Fruit fly (Drosophila melanogaster) whole organism, embryonic: ENCODE results near the gene Dbp21E2.
A peak's percentile ranks its signal among the peaks of the same experiment; 100 is the strongest.

Source experiments
- ATbp ChIP-seq: fragments of 200-800 bp; sonication (Bioruptor generic); optimal IDR thresholded peaks from 2 replicates; lab custom pipeline; 2017; ENCODE audit warnings: missing biosample characterization, mild to moderate bottlenecking, missing genetic modification characterization, missing genetic modification reagents
- Abd-B ChIP-seq: fragments of 200-800 bp; sonication (Bioruptor generic); optimal IDR thresholded peaks from 2 replicates; lab custom pipeline; 2018; ENCODE audit warnings: missing biosample characterization, mild to moderate bottlenecking, missing genetic modification characterization, moderate library complexity
- Atf6 ChIP-seq: fragments of 200-800 bp; sonication (Bioruptor generic); IDR thresholded peaks from 2 replicates; pipeline ENCODE4 v1.3.6; 2022; ENCODE audit warnings: missing biosample characterization, missing genetic modification characterization
- Awh ChIP-seq: fragments of 200-800 bp; sonication (Bioruptor generic); IDR thresholded peaks from 2 replicates; pipeline ENCODE4, ENCODE4 v1.3.6; 2022; ENCODE audit warnings: missing biosample characterization, missing genetic modification characterization
- CG10209 ChIP-seq: fragments of 200-800 bp; sonication (Bioruptor generic); optimal IDR thresholded peaks from 3 replicates; lab custom pipeline; 2017; ENCODE audit warnings: missing biosample characterization, mild to moderate bottlenecking, missing genetic modification characterization, missing genetic modification reagents
- CG10274 ChIP-seq: fragments of 200-800 bp; sonication (Bioruptor generic); optimal IDR thresholded peaks from 3 replicates; lab custom pipeline; 2017; ENCODE audit warnings: missing biosample characterization, mild to moderate bottlenecking, missing genetic modification characterization
- CG10979 ChIP-seq: fragments of 200-800 bp; sonication (Bioruptor generic); optimal IDR thresholded peaks from 2 replicates; lab custom pipeline; 2018; ENCODE audit warnings: missing biosample characterization, mild to moderate bottlenecking, missing genetic modification characterization, moderate library complexity
- CG11456 ChIP-seq: fragments of 200-800 bp; sonication (Bioruptor generic); IDR thresholded peaks from 3 replicates; pipeline ENCODE4 v1.3.6; 2022; ENCODE audit warnings: missing biosample characterization, missing genetic modification characterization
- CG12071 ChIP-seq: fragments of 200-800 bp; sonication (Bioruptor generic); optimal IDR thresholded peaks from 3 replicates; lab custom pipeline; 2018; ENCODE audit warnings: missing biosample characterization, mild to moderate bottlenecking, missing genetic modification characterization
- CG12299 ChIP-seq: fragments of 200-800 bp; sonication (Bioruptor generic); optimal IDR thresholded peaks from 2 replicates; lab custom pipeline; 2018; ENCODE audit warnings: missing biosample characterization, mild to moderate bottlenecking, missing genetic modification characterization
- CG13123 ChIP-seq: fragments of 200-800 bp; sonication (Bioruptor generic); optimal IDR thresholded peaks from 2 replicates; lab custom pipeline; 2016; ENCODE audit warnings: missing biosample characterization, missing genetic modification characterization
- CG13624 ChIP-seq: fragments of 200-800 bp; sonication (Bioruptor generic); optimal IDR thresholded peaks from 2 replicates; lab custom pipeline; 2016; ENCODE audit warnings: missing biosample characterization, missing genetic modification characterization
- CG13894 ChIP-seq: fragments of 200-800 bp; sonication (Bioruptor generic); optimal IDR thresholded peaks from 3 replicates; lab custom pipeline; 2018; ENCODE audit warnings: missing biosample characterization, mild to moderate bottlenecking, missing genetic modification characterization, moderate library complexity
- CG15514 ChIP-seq: fragments of 200-800 bp; sonication (Bioruptor generic); optimal IDR thresholded peaks from 3 replicates; lab custom pipeline; 2017; ENCODE audit warnings: missing biosample characterization, missing genetic modification characterization, mild to moderate bottlenecking, moderate library complexity, missing genetic modification reagents
- CG15601 ChIP-seq: fragments of 200-800 bp; sonication (Bioruptor generic); optimal IDR thresholded peaks from 3 replicates; lab custom pipeline; 2019; ENCODE audit warnings: missing biosample characterization, mild to moderate bottlenecking, missing genetic modification characterization, moderate library complexity
- CG18476 ChIP-seq: fragments of 200-800 bp; sonication (Bioruptor generic); optimal IDR thresholded peaks from 2 replicates; lab custom pipeline; 2016; ENCODE audit warnings: missing biosample characterization, mild to moderate bottlenecking, missing genetic modification characterization
- CG2129 ChIP-seq: fragments of 200-800 bp; sonication (Bioruptor generic); IDR thresholded peaks from 2 replicates; pipeline ENCODE4 v1.3.6; 2022; ENCODE audit warnings: missing biosample characterization, missing genetic modification characterization; ENCODE audit not compliant: partially characterized antibody
- CG2712 ChIP-seq: fragments of 200-800 bp; optimal IDR thresholded peaks from 3 replicates; lab custom pipeline; 2019; ENCODE audit warnings: missing biosample characterization, mild to moderate bottlenecking, missing genetic modification characterization, moderate library complexity
- CG2889 ChIP-seq: fragments of 200-800 bp; sonication (Bioruptor generic); IDR thresholded peaks from 3 replicates; pipeline ENCODE4 v1.3.6; 2022; ENCODE audit warnings: missing biosample characterization, missing genetic modification characterization
- CG30403 ChIP-seq: fragments of 200-800 bp; sonication (Bioruptor generic); optimal IDR thresholded peaks from 3 replicates; lab custom pipeline; 2016; ENCODE audit warnings: missing biosample characterization, missing genetic modification characterization
- CG32532 ChIP-seq: fragments of 200-800 bp; sonication (Bioruptor generic); IDR thresholded peaks from 2 replicates; pipeline ENCODE4 v1.3.6; 2022; ENCODE audit warnings: missing biosample characterization, missing genetic modification characterization
- CG7786 ChIP-seq: fragments of 200-800 bp; sonication (Bioruptor generic); optimal IDR thresholded peaks from 2 replicates; lab custom pipeline; 2016; ENCODE audit warnings: missing biosample characterization, missing genetic modification characterization
- CG9876 ChIP-seq: fragments of 200-800 bp; sonication (Bioruptor generic); optimal IDR thresholded peaks from 2 replicates; lab custom pipeline; 2016; ENCODE audit warnings: missing biosample characterization, missing genetic modification characterization
- CrebB ChIP-seq: fragments of 200-800 bp; sonication (Bioruptor generic); optimal IDR thresholded peaks from 3 replicates; lab custom pipeline; 2018; ENCODE audit warnings: missing biosample characterization, mild to moderate bottlenecking, missing genetic modification characterization
- ERR ChIP-seq: fragments of 200-800 bp; sonication (Bioruptor generic); optimal IDR thresholded peaks from 2 replicates; lab custom pipeline; 2016; ENCODE audit warnings: missing biosample characterization, missing genetic modification characterization
- H2.0 ChIP-seq: fragments of 200-800 bp; sonication (Bioruptor generic); IDR thresholded peaks from 2 replicates; pipeline ENCODE4 v1.3.6; 2022; ENCODE audit warnings: missing biosample characterization, missing genetic modification characterization
- HLHmδ ChIP-seq: fragments of 200-800 bp; sonication (Bioruptor generic); optimal IDR thresholded peaks from 2 replicates; lab custom pipeline; 2018; ENCODE audit warnings: missing biosample characterization, mild to moderate bottlenecking, missing genetic modification characterization, moderate library complexity
- Hr3 ChIP-seq: fragments of 200-800 bp; sonication (Bioruptor generic); optimal IDR thresholded peaks from 3 replicates; lab custom pipeline; 2016; ENCODE audit warnings: missing biosample characterization, missing genetic modification characterization
- Lpt ChIP-seq: fragments of >200 bp; optimal IDR thresholded peaks from 2 replicates; lab custom pipeline; 2018; ENCODE audit warnings: missing biosample characterization, missing genetic modification characterization
- Med ChIP-seq: fragments of 200-800 bp; sonication (Bioruptor generic); peaks from one replicate; lab custom pipeline; 2016; ENCODE audit warnings: missing biosample characterization, missing genetic modification characterization, mild to moderate bottlenecking, inconsistent platforms, moderate library complexity
- Nf-YA ChIP-seq: fragments of 200-800 bp; sonication (Bioruptor generic); IDR thresholded peaks from 2 replicates; pipeline ENCODE4 v1.3.6; 2022; ENCODE audit warnings: missing biosample characterization, missing genetic modification characterization
- Pdp1 ChIP-seq, 2 experiments: fragments of 200-800 bp; sonication (Bioruptor generic); optimal IDR thresholded peaks; 3 replicates each; lab custom pipeline; 2016; ENCODE audit warnings: missing biosample characterization in 2 of 2, missing genetic modification characterization in 2 of 2, mild to moderate bottlenecking in 1 of 2, moderate library complexity in 1 of 2
- YL-1 ChIP-seq: fragments of 200-800 bp; sonication (Bioruptor generic); optimal IDR thresholded peaks from 3 replicates; lab custom pipeline; 2017; ENCODE audit warnings: missing biosample characterization, mild to moderate bottlenecking, missing genetic modification characterization
- aop ChIP-seq: fragments of 200-800 bp; sonication (Bioruptor generic); IDR thresholded peaks from 2 replicates; pipeline ENCODE4 v1.3.6; 2022; ENCODE audit warnings: missing biosample characterization, missing genetic modification characterization
- cg ChIP-seq: fragments of 200-800 bp; sonication (Bioruptor generic); optimal IDR thresholded peaks from 3 replicates; lab custom pipeline; 2019; ENCODE audit warnings: missing biosample characterization, mild to moderate bottlenecking, missing genetic modification characterization, moderate library complexity
- dmrt99B ChIP-seq: fragments of 200-800 bp; sonication (Bioruptor generic); optimal IDR thresholded peaks from 2 replicates; lab custom pipeline; 2018; ENCODE audit warnings: missing biosample characterization, mild to moderate bottlenecking, missing genetic modification characterization, moderate library complexity
- gce ChIP-seq: fragments of 200-800 bp; sonication (Bioruptor generic); IDR thresholded peaks from 3 replicates; pipeline ENCODE4 v1.3.6; 2022; ENCODE audit warnings: missing biosample characterization, missing genetic modification characterization
- luna ChIP-seq: fragments of 200-800 bp; sonication (Bioruptor generic); optimal IDR thresholded peaks from 2 replicates; lab custom pipeline; 2016; ENCODE audit warnings: missing biosample characterization, missing genetic modification characterization
- oc ChIP-seq: fragments of 200-800 bp; sonication (Bioruptor generic); optimal IDR thresholded peaks from 2 replicates; lab custom pipeline; 2018; ENCODE audit warnings: missing biosample characterization, mild to moderate bottlenecking, missing genetic modification characterization, moderate library complexity
- onecut ChIP-seq: fragments of 200-800 bp; sonication (Bioruptor generic); IDR thresholded peaks from 2 replicates; pipeline ENCODE4 v1.3.6; 2022; ENCODE audit warnings: missing biosample characterization, missing genetic modification characterization
- psq ChIP-seq: fragments of 200-800 bp; sonication (Bioruptor generic); optimal IDR thresholded peaks from 2 replicates; lab custom pipeline; 2017; ENCODE audit warnings: missing biosample characterization, missing genetic modification characterization
- repo ChIP-seq: fragments of 200-800 bp; sonication (Bioruptor generic); optimal IDR thresholded peaks from 2 replicates; lab custom pipeline; 2016; ENCODE audit warnings: missing biosample characterization, missing genetic modification characterization
- rib ChIP-seq: fragments of 200-800 bp; sonication (Bioruptor generic); IDR thresholded peaks from 2 replicates; pipeline ENCODE4 v1.3.6; 2022; ENCODE audit warnings: missing biosample characterization, missing genetic modification characterization
- row ChIP-seq: fragments of 200-800 bp; sonication (Bioruptor generic); IDR thresholded peaks from 3 replicates; pipeline ENCODE4 v1.3.6; 2022; ENCODE audit warnings: missing biosample characterization, missing genetic modification characterization
- sd ChIP-seq: fragments of 200-800 bp; sonication (Bioruptor generic); optimal IDR thresholded peaks from 3 replicates; lab custom pipeline; 2018; ENCODE audit warnings: missing biosample characterization, mild to moderate bottlenecking, missing genetic modification characterization, moderate library complexity
- sens ChIP-seq: fragments of 200-800 bp; sonication (Bioruptor generic); peaks from one replicate; lab custom pipeline; 2016; ENCODE audit warnings: missing biosample characterization, missing genetic modification characterization
- sob ChIP-seq: fragments of 200-800 bp; sonication (Bioruptor generic); IDR thresholded peaks from 2 replicates; pipeline ENCODE4 v1.3.6; 2022; ENCODE audit warnings: missing biosample characterization, missing genetic modification characterization
- twi ChIP-seq: fragments of 200-800 bp; optimal IDR thresholded peaks from 2 replicates; lab custom pipeline; 2019; ENCODE audit warnings: missing biosample characterization, mild to moderate bottlenecking, missing genetic modification characterization, moderate library complexity
- wek ChIP-seq: fragments of 200-800 bp; sonication (Bioruptor generic); optimal IDR thresholded peaks from 3 replicates; lab custom pipeline; 2018; ENCODE audit warnings: missing biosample characterization, mild to moderate bottlenecking, missing genetic modification characterization, moderate library complexity
- yki ChIP-seq: fragments of >200 bp; optimal IDR thresholded peaks from 3 replicates; lab custom pipeline; 2018

The Dbp21E2 gene

DNA sequence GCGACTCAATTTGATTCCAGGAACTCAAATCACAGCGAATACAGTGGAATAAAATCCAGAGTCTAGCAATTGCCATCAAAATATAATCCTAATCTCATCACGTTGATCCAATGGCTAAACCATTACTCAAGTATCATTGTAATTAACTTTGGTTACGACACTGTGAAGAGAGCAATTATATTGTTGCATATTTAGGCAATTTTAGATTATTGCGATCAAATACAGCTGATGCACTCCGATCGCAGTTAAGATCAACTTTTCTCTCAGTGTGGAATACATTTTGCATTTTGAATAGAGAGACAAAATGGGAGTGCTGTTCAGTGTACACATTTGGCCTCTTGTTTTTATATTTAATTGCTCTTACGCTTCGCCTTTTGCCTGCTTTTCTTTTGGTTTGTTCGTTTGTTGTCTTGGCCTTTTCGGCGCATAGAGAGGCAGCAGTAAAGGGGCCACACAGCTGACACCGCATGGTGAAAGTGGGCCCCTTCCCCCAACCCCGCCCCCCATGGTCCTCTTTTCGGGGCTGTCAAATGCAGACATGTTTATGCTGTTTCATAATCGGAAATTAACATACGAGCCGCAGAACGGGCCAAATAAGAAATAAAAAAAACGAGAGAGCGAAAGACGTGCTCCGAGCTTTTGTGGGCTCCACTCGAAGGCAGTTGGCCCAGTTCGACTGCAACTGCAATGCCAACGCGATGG is 34.9 kb downstream of the Dbp21E2 start (continued):
- TF ChIP-seq CG10979 (tag; lab: Kevin White, UChicago) (peak; percentile 74), CG9876 (GFP tag; lab: Kevin White, UChicago) (no peak), Med (GFP tag; lab: Kevin White, UChicago) (peak; percentile 93), Hr3 (GFP tag; lab: Kevin White, UChicago) (peak; percentile 49), wek (peak; percentile 40), CG10274 (GFP tag; lab: Kevin White, UChicago) (no peak), CG32532 (no peak), oc (tag; lab: Kevin White, UChicago) (peak; percentile 52), ATbp (peak; percentile 74), psq (GFP tag; lab: Kevin White, UChicago) (no peak), yki (lab: Kevin White, UChicago) (no peak), Lpt (no peak), cg (GFP tag; lab: Kevin White, UChicago) (no peak), CG7786 (GFP tag; lab: Kevin White, UChicago) (peak; percentile 60), CG12071 (peak; percentile 74), dmrt99B (peak; percentile 88), ERR (GFP tag; lab: Kevin White, UChicago) (no peak), Awh (0 out of 2 replicates have a peak, but pooled peaks have one; percentile 47), Abd-B (GFP tag; lab: Kevin White, UChicago) (peak; percentile 50), CG15514 (GFP tag; lab: Kevin White, UChicago) (no peak), CG18476 (GFP tag; lab: Kevin White, UChicago) (peak; percentile 38), luna (GFP tag; lab: Kevin White, UChicago) (no peak), CG11456 (no peak), Atf6 (no peak), sob (no peak), onecut (GFP tag; lab: Robert Waterston, UW) (peak; percentile 20; the same call in 1 of the 2 replicates), H2.0 (GFP tag; lab: Robert Waterston, UW) (peak; percentile 51), CG10209 (peak; percentile 58), twi (tag; lab: Kevin White, UChicago) (no peak), sens (peak; percentile 96), sd (tag; lab: Kevin White, UChicago) (no peak), CG13624 (GFP tag; lab: Kevin White, UChicago) (peak; percentile 38), CG30403 (GFP tag; lab: Kevin White, UChicago) (peak; percentile 66), CrebB (tag; lab: Kevin White, UChicago) (no peak), CG2889 (GFP tag; lab: Robert Waterston, UW) (no peak), aop (GFP tag; lab: Robert Waterston, UW) (0 out of 2 replicates have a peak, but pooled peaks have one; percentile 38), CG12299 (tag; lab: Kevin White, UChicago) (peak; percentile 18), CG2712 (peak; percentile 62), Nf-YA (GFP tag; lab: Robert Waterston, UW) (no peak), gce (no peak), rib (no peak), CG13894 (tag; lab: Kevin White, UChicago) (no peak), CG2129 (no peak), CG13123 (peak; percentile 31), CG15601 (tag; lab: Kevin White, UChicago) (peak; percentile 39), repo (GFP tag; lab: Kevin White, UChicago) (no peak), HLHmδ (GFP tag; lab: Kevin White, UChicago) (no peak), row (GFP tag; lab: Robert Waterston, UW) (peak; percentile 70), YL-1 (GFP tag; lab: Kevin White, UChicago) (no peak), Pdp1 (GFP tag; optimal IDR thresholded peaks at IDR 0.05; lab: Kevin White, UChicago) (peak; percentile 43 to 56)
